Fruit fly (Drosophila melanogaster) whole organism, embryonic: Measurements from ENCODE around the gene CG13843.
A peak's percentile ranks its signal among the peaks of the same experiment; 100 is the strongest.

Experiments
- CG10543 ChIP-seq: fragments of 200-800 bp; sonication (Bioruptor generic); optimal IDR thresholded peaks from 3 replicates; lab custom pipeline; 2017; ENCODE audit warnings: missing biosample characterization, mild to moderate bottlenecking, missing genetic modification characterization, moderate library complexity
- CG10654 ChIP-seq: fragments of 200-800 bp; sonication (Bioruptor generic); optimal IDR thresholded peaks from 2 replicates; lab custom pipeline; 2016; ENCODE audit warnings: missing biosample characterization, missing genetic modification characterization
- CG1233 ChIP-seq: fragments of 200-800 bp; sonication (Bioruptor generic); optimal IDR thresholded peaks from 4 replicates; lab custom pipeline; 2018; ENCODE audit warnings: missing biosample characterization, mild to moderate bottlenecking, missing genetic modification characterization
- CG14667 ChIP-seq: fragments of 200-800 bp; sonication (Bioruptor generic); IDR thresholded peaks from 2 replicates; pipeline ENCODE4 v1.3.6; 2022; ENCODE audit warnings: missing biosample characterization, missing genetic modification characterization
- CG15479 ChIP-seq: fragments of 200-800 bp; sonication (Bioruptor generic); optimal IDR thresholded peaks from 3 replicates; lab custom pipeline; 2019; ENCODE audit warnings: missing biosample characterization, mild to moderate bottlenecking, missing genetic modification characterization, moderate library complexity
- CG15514 ChIP-seq: fragments of 200-800 bp; sonication (Bioruptor generic); optimal IDR thresholded peaks from 3 replicates; lab custom pipeline; 2017; ENCODE audit warnings: missing biosample characterization, missing genetic modification characterization, mild to moderate bottlenecking, moderate library complexity, missing genetic modification reagents
- CG18262 ChIP-seq: fragments of 200-800 bp; optimal IDR thresholded peaks from 3 replicates; lab custom pipeline; 2019; ENCODE audit warnings: missing biosample characterization, mild to moderate bottlenecking, missing genetic modification characterization, moderate library complexity
- CG2129 ChIP-seq: fragments of 200-800 bp; sonication (Bioruptor generic); IDR thresholded peaks from 2 replicates; pipeline ENCODE4 v1.3.6; 2022; ENCODE audit warnings: missing biosample characterization, missing genetic modification characterization; ENCODE audit not compliant: partially characterized antibody
- CG2712 ChIP-seq: fragments of 200-800 bp; optimal IDR thresholded peaks from 3 replicates; lab custom pipeline; 2019; ENCODE audit warnings: missing biosample characterization, mild to moderate bottlenecking, missing genetic modification characterization, moderate library complexity
- CG2875 ChIP-seq: fragments of 200-800 bp; sonication (Bioruptor generic); optimal IDR thresholded peaks from 2 replicates; lab custom pipeline; 2017; ENCODE audit warnings: missing biosample characterization, mild to moderate bottlenecking, missing genetic modification characterization, missing genetic modification reagents
- CG4424 ChIP-seq: fragments of 200-800 bp; sonication (Bioruptor generic); optimal IDR thresholded peaks from 3 replicates; lab custom pipeline; 2016; ENCODE audit warnings: missing biosample characterization, missing genetic modification characterization
- CG4730 ChIP-seq: fragments of 200-800 bp; sonication (Bioruptor generic); IDR thresholded peaks from 2 replicates; pipeline ENCODE4 v1.3.6; 2022; ENCODE audit warnings: missing biosample characterization, missing genetic modification characterization
- CG7556 ChIP-seq: fragments of 200-800 bp; sonication (Bioruptor generic); optimal IDR thresholded peaks from 2 replicates; lab custom pipeline; 2017; ENCODE audit warnings: missing biosample characterization, mild to moderate bottlenecking, missing genetic modification characterization
- CG7786 ChIP-seq: fragments of 200-800 bp; sonication (Bioruptor generic); optimal IDR thresholded peaks from 2 replicates; lab custom pipeline; 2016; ENCODE audit warnings: missing biosample characterization, missing genetic modification characterization
- CG8290 ChIP-seq, 3 experiments: fragments of 200-800 bp; sonication (Bioruptor generic); optimal IDR thresholded peaks; 2 replicates each; lab custom pipeline; 2016 to 2019; ENCODE audit warnings: missing biosample characterization in 3 of 3, missing genetic modification characterization in 3 of 3, mild to moderate bottlenecking in 2 of 3, moderate library complexity in 1 of 3
- D ChIP-seq, 2 experiments: fragments of 200-800 bp in 1 of 2; fragments of >200 bp in 1 of 2; sonication (Bioruptor generic) in 1 of 2; optimal IDR thresholded peaks; 2 replicates in 1 of 2; 3 replicates in 1 of 2; lab custom pipeline; 2017; ENCODE audit warnings: mild to moderate bottlenecking in 1 of 2, missing biosample characterization in 1 of 2, missing genetic modification characterization in 1 of 2, missing genetic modification reagents in 1 of 2
- Dfd ChIP-seq, 2 experiments: fragments of >200 bp; optimal IDR thresholded peaks; 2 replicates each; lab custom pipeline; 2017; ENCODE audit warnings: missing biosample characterization in 2 of 2, missing genetic modification characterization in 2 of 2
- Dref ChIP-seq: fragments of 200-800 bp; sonication (Bioruptor generic); IDR thresholded peaks from 2 replicates; pipeline ENCODE4 v1.3.6; 2022; ENCODE audit warnings: missing biosample characterization, missing genetic modification characterization
- Mes4 ChIP-seq: fragments of 200-800 bp; sonication (Bioruptor generic); optimal IDR thresholded peaks from 2 replicates; lab custom pipeline; 2016; ENCODE audit warnings: missing biosample characterization, missing genetic modification characterization
- NFAT ChIP-seq: fragments of 200-800 bp; sonication (Bioruptor generic); IDR thresholded peaks from 2 replicates; pipeline ENCODE4 v1.3.6; 2022; ENCODE audit warnings: missing biosample characterization, missing genetic modification characterization
- Optix ChIP-seq: fragments of 200-800 bp; sonication (Bioruptor generic); IDR thresholded peaks from 3 replicates; pipeline ENCODE4 v1.3.6; 2022; ENCODE audit warnings: missing biosample characterization, missing genetic modification characterization
- Sox100B ChIP-seq: fragments of 200-800 bp; sonication (Bioruptor generic); optimal IDR thresholded peaks from 3 replicates; lab custom pipeline; 2018; ENCODE audit warnings: missing biosample characterization, mild to moderate bottlenecking, missing genetic modification characterization
- TFAM ChIP-seq: fragments of 200-800 bp; sonication (Bioruptor generic); optimal IDR thresholded peaks from 2 replicates; lab custom pipeline; 2017; ENCODE audit warnings: missing biosample characterization, missing genetic modification characterization, inconsistent platforms
- ase ChIP-seq: fragments of 200-800 bp; sonication (Bioruptor generic); IDR thresholded peaks from 3 replicates; pipeline ENCODE4 v1.3.6; 2022; ENCODE audit warnings: missing biosample characterization, missing genetic modification characterization
- bowl ChIP-seq: fragments of 200-800 bp; sonication (Bioruptor generic); IDR thresholded peaks from 2 replicates; pipeline ENCODE4 v1.3.6; 2022; ENCODE audit warnings: missing biosample characterization, missing genetic modification characterization
- bsh ChIP-seq, 2 experiments: fragments of 200-800 bp; sonication (Bioruptor generic); optimal IDR thresholded peaks; 2 replicates each; lab custom pipeline; 2017 to 2018; ENCODE audit warnings: mild to moderate bottlenecking in 2 of 2, missing biosample characterization in 2 of 2, missing genetic modification characterization in 2 of 2, moderate library complexity in 1 of 2
- cg ChIP-seq: fragments of 200-800 bp; sonication (Bioruptor generic); optimal IDR thresholded peaks from 3 replicates; lab custom pipeline; 2019; ENCODE audit warnings: missing biosample characterization, mild to moderate bottlenecking, missing genetic modification characterization, moderate library complexity
- chinmo ChIP-seq: fragments of 200-800 bp; sonication (Bioruptor generic); IDR thresholded peaks from 4 replicates; pipeline ENCODE4 v1.3.6; 2022; ENCODE audit warnings: missing biosample characterization, missing genetic modification characterization; ENCODE audit not compliant: partially characterized antibody
- crc ChIP-seq: fragments of 200-800 bp; sonication (Bioruptor generic); optimal IDR thresholded peaks from 2 replicates; lab custom pipeline; 2016; ENCODE audit warnings: missing biosample characterization, missing genetic modification characterization
- da ChIP-seq: fragments of 200-800 bp; sonication (Bioruptor generic); optimal IDR thresholded peaks from 2 replicates; lab custom pipeline; 2016; ENCODE audit warnings: missing biosample characterization, missing genetic modification characterization
- esg ChIP-seq: fragments of 200-800 bp; sonication (Bioruptor generic); conservative IDR thresholded peaks from 2 replicates; pipeline ENCODE4 v1.3.6; 2022; ENCODE audit warnings: missing biosample characterization, missing genetic modification characterization
- ewg ChIP-seq: fragments of 200-800 bp; sonication (Bioruptor generic); optimal IDR thresholded peaks from 3 replicates; lab custom pipeline; 2017; ENCODE audit warnings: mild to moderate bottlenecking, missing biosample characterization, missing genetic modification reagents, missing genetic modification characterization
- fd64A ChIP-seq: fragments of 200-800 bp; sonication (Bioruptor generic); optimal IDR thresholded peaks from 3 replicates; lab custom pipeline; 2018; ENCODE audit warnings: missing biosample characterization, mild to moderate bottlenecking, missing genetic modification characterization
- fd96Cb ChIP-seq: fragments of 200-800 bp; sonication (Bioruptor generic); optimal IDR thresholded peaks from 2 replicates; lab custom pipeline; 2018; ENCODE audit warnings: missing biosample characterization, mild to moderate bottlenecking, missing genetic modification characterization, moderate library complexity
- fru ChIP-seq: fragments of >200 bp; optimal IDR thresholded peaks from 2 replicates; lab custom pipeline; 2017
- gro ChIP-seq: fragments of 200-800 bp; sonication (Bioruptor generic); optimal IDR thresholded peaks from 2 replicates; lab custom pipeline; 2016; ENCODE audit warnings: missing biosample characterization, missing genetic modification characterization
- ham ChIP-seq: fragments of 200-800 bp; sonication (Bioruptor generic); IDR thresholded peaks from 2 replicates; pipeline ENCODE4 v1.3.6; 2022; ENCODE audit warnings: missing biosample characterization, missing genetic modification characterization
- nmo ChIP-seq: fragments of 200-800 bp; sonication (Bioruptor generic); optimal IDR thresholded peaks from 2 replicates; lab custom pipeline; 2018; ENCODE audit warnings: missing biosample characterization, mild to moderate bottlenecking, missing genetic modification characterization, moderate library complexity
- otp ChIP-seq: fragments of 200-800 bp; sonication (Bioruptor generic); IDR thresholded peaks from 3 replicates; pipeline ENCODE4, ENCODE4 v1.3.6; 2022; ENCODE audit warnings: missing biosample characterization, missing genetic modification characterization
- pho ChIP-seq: fragments of 200-800 bp; sonication (Bioruptor generic); optimal IDR thresholded peaks from 2 replicates; lab custom pipeline; 2016; ENCODE audit warnings: missing biosample characterization, missing genetic modification characterization
- prd ChIP-seq, 3 experiments: fragments of >200 bp in 2 of 3; fragments of 200-800 bp in 1 of 3; sonication (Bioruptor generic) in 1 of 3; optimal IDR thresholded peaks in 2 of 3; IDR thresholded peaks in 1 of 3; 2 replicates in 2 of 3; 3 replicates in 1 of 3; pipeline versions ENCODE4 v1.3.6 to Lab custom; 2017 to 2022; ENCODE audit warnings: missing biosample characterization in 1 of 3, missing genetic modification characterization in 1 of 3
- repo ChIP-seq: fragments of 200-800 bp; sonication (Bioruptor generic); optimal IDR thresholded peaks from 2 replicates; lab custom pipeline; 2016; ENCODE audit warnings: missing biosample characterization, missing genetic modification characterization
- ssp ChIP-seq: fragments of 200-800 bp; sonication (Bioruptor generic); IDR thresholded peaks from 2 replicates; pipeline ENCODE4 v1.3.6; 2022; ENCODE audit warnings: missing biosample characterization, missing genetic modification characterization
- stc ChIP-seq: fragments of 200-800 bp; sonication (Bioruptor generic); IDR thresholded peaks from 2 replicates; pipeline ENCODE4 v1.3.6; 2022; ENCODE audit warnings: missing biosample characterization, missing genetic modification characterization
- stwl ChIP-seq: fragments of 200-800 bp; sonication (Bioruptor generic); optimal IDR thresholded peaks from 3 replicates; lab custom pipeline; 2018; ENCODE audit warnings: missing biosample characterization, mild to moderate bottlenecking, missing genetic modification characterization, moderate library complexity
- toy ChIP-seq: fragments of 200-800 bp; sonication (Bioruptor generic); IDR thresholded peaks from 2 replicates; pipeline ENCODE4 v1.3.6; 2022; ENCODE audit warnings: missing biosample characterization, missing genetic modification characterization
- trh ChIP-seq: fragments of 200-800 bp; sonication (Bioruptor generic); optimal IDR thresholded peaks from 2 replicates; lab custom pipeline; 2016; ENCODE audit warnings: missing biosample characterization, missing genetic modification characterization
- unc-4 ChIP-seq: fragments of 200-800 bp; sonication (Bioruptor generic); IDR thresholded peaks from 2 replicates; pipeline ENCODE4 v1.3.6; 2022; ENCODE audit warnings: missing biosample characterization, missing genetic modification characterization; ENCODE audit not compliant: partially characterized antibody
- z ChIP-seq: fragments of 200-800 bp; sonication (Bioruptor generic); IDR thresholded peaks from 3 replicates; pipeline ENCODE4 v1.3.6; 2022; ENCODE audit warnings: missing biosample characterization, missing genetic modification characterization

CG13843 gene

DNA sequence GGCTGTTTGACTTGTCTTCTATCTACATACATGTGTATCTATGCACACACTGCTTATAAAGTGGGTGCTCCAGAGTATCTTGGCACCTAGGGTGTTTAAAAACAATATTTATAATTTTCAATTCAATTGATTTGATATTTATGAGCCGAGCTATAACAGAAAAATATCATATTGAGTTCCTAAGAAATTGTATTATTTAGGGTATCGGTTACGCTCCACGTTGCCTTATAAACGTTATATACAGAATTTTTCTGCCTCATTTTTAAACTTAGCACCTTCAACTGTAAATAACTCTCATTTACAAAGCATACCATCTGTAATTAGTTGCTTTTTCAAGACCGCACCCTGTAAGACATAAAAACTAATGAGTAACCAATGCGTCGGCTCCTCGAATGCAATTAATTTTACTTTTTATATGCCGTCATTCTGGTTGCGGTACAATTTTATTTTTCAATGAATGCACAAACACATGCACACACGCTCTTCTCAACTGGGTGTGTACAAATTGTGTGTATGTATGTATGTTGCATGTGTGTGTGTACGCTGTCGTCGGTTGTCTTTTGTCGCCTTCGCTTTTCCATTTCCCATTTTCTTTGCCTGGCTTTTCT, 18.5 kb upstream of the CG13843 start (continued):
- TF ChIP-seq esg (GFP tag; lab: Robert Waterston, UW) (peak; percentile 37), bowl (GFP tag; lab: Robert Waterston, UW) (no peak), CG10543 (GFP tag; lab: Kevin White, UChicago) (no peak), ham (GFP tag; lab: Robert Waterston, UW) (no peak), CG15514 (GFP tag; lab: Kevin White, UChicago) (no peak), TFAM (GFP tag; lab: Kevin White, UChicago) (peak; percentile 28), CG4730 (GFP tag; lab: Robert Waterston, UW) (no peak; the same call in 1 of the 2 replicates), CG7556 (GFP tag; lab: Kevin White, UChicago) (peak; percentile 82), CG2712 (peak; percentile 83), CG7786 (GFP tag; lab: Kevin White, UChicago) (peak; percentile 19), Dref (GFP tag; lab: Robert Waterston, UW) (no peak), gro (GFP tag; lab: Kevin White, UChicago) (no peak), otp (GFP tag; lab: Robert Waterston, UW) (0 out of 3 replicates have a peak, but pooled peaks have one; percentile 10), CG10654 (GFP tag; lab: Kevin White, UChicago) (peak; percentile 42), trh (GFP tag; lab: Kevin White, UChicago) (peak; percentile 22), Mes4 (GFP tag; lab: Kevin White, UChicago) (peak; percentile 40), CG14667 (GFP tag; lab: Robert Waterston, UW) (no peak), NFAT (no peak), stwl (tag; lab: Kevin White, UChicago) (no peak), ssp (peak; percentile 33; the same call in 1 of the 2 replicates), da (GFP tag; lab: Kevin White, UChicago) (no peak), Optix (GFP tag; lab: Robert Waterston, UW) (no peak), pho (GFP tag; lab: Kevin White, UChicago) (no peak), CG15479 (no peak), Sox100B (GFP tag; lab: Kevin White, UChicago) (peak; percentile 81), stc (no peak), crc (GFP tag; lab: Kevin White, UChicago) (no peak), fd64A (GFP tag; lab: Kevin White, UChicago) (no peak), CG4424 (peak; percentile 57), repo (no peak), fd96Cb (tag; lab: Kevin White, UChicago) (peak; percentile 79), Dfd (GFP tag; optimal IDR thresholded peaks at IDR 0.05; lab: Kevin White, UChicago) (no peak), CG18262 (tag; lab: Kevin White, UChicago) (peak; percentile 91), CG2129 (GFP tag; lab: Robert Waterston, UW) (no peak), CG2875 (GFP tag; lab: Kevin White, UChicago) (peak; percentile 59), D (optimal IDR thresholded peaks at IDR 0.05; lab: Kevin White, UChicago) (no peak), D (GFP tag; optimal IDR thresholded peaks at IDR 0.05; lab: Kevin White, UChicago) (peak; percentile 81), z (GFP tag; lab: Robert Waterston, UW) (no peak), chinmo (GFP tag; lab: Robert Waterston, UW) (peak; percentile 51; the same call in 1 of the 4 replicates), cg (peak; percentile 75), toy (GFP tag; lab: Robert Waterston, UW) (no peak), fru (lab: Kevin White, UChicago) (no peak), prd (optimal IDR thresholded peaks at IDR 0.05; lab: Kevin White, UChicago) (no peak), prd (GFP tag; IDR thresholded peaks at IDR 0.05; lab: Robert Waterston, UW) (peak; percentile 31; the same call in 1 of the 3 replicates), ase (GFP tag; lab: Robert Waterston, UW) (no peak), bsh (GFP tag; optimal IDR thresholded peaks at IDR 0.05; lab: Kevin White, UChicago) (peak; percentile 50 to 70), unc-4 (no peak), CG1233 (GFP tag; lab: Kevin White, UChicago) (peak; percentile 41), CG8290 (GFP tag; optimal IDR thresholded peaks at IDR 0.05; lab: Kevin White, UChicago) (peak; percentile 52), CG8290 (tag; optimal IDR thresholded peaks at IDR 0.05; lab: Kevin White, UChicago) (peak in 1 of 2 experiments; percentile 21), nmo (GFP tag; lab: Kevin White, UChicago) (peak; percentile 86), ewg (GFP tag; lab: Kevin White, UChicago) (peak; percentile 62)
